Fruit fly (Drosophila melanogaster) whole organism, embryonic: ENCODE results near the gene CG13917.

Source experiments
- CG10654 ChIP-seq: fragments of 200-800 bp; sonication (Bioruptor generic); optimal IDR thresholded peaks from 2 replicates; lab custom pipeline; 2016; ENCODE audit warnings: missing biosample characterization, missing genetic modification characterization
- CG15514 ChIP-seq: fragments of 200-800 bp; sonication (Bioruptor generic); optimal IDR thresholded peaks from 3 replicates; lab custom pipeline; 2017; ENCODE audit warnings: missing biosample characterization, missing genetic modification characterization, mild to moderate bottlenecking, moderate library complexity, missing genetic modification reagents
- CG16779 ChIP-seq: fragments of 200-800 bp; sonication (Bioruptor generic); IDR thresholded peaks from 2 replicates; pipeline ENCODE4 v1.3.6; 2022; ENCODE audit warnings: missing biosample characterization, missing genetic modification characterization
- CG3726 ChIP-seq: fragments of 200-800 bp; sonication (Bioruptor generic); IDR thresholded peaks from 3 replicates; pipeline ENCODE4, ENCODE4 v1.3.6; 2022; ENCODE audit warnings: missing biosample characterization, missing genetic modification characterization
- CG4404 ChIP-seq: fragments of 200-800 bp; sonication (Bioruptor generic); IDR thresholded peaks from 2 replicates; pipeline ENCODE4 v1.3.6; 2022; ENCODE audit warnings: missing biosample characterization, missing genetic modification characterization
- CG7928 ChIP-seq: fragments of 200-800 bp; sonication (Bioruptor generic); optimal IDR thresholded peaks from 2 replicates; lab custom pipeline; 2017; ENCODE audit warnings: missing biosample characterization, mild to moderate bottlenecking, missing genetic modification characterization
- Pdp1 ChIP-seq, 2 experiments: fragments of 200-800 bp; sonication (Bioruptor generic); optimal IDR thresholded peaks; 3 replicates each; lab custom pipeline; 2016; ENCODE audit warnings: missing biosample characterization in 2 of 2, missing genetic modification characterization in 2 of 2, mild to moderate bottlenecking in 1 of 2, moderate library complexity in 1 of 2
- bab2 ChIP-seq: fragments of 200-800 bp; sonication (Bioruptor generic); optimal IDR thresholded peaks from 2 replicates; lab custom pipeline; 2016; ENCODE audit warnings: missing biosample characterization, missing genetic modification characterization
- br ChIP-seq: fragments of >200 bp; optimal IDR thresholded peaks from 2 replicates; lab custom pipeline; 2017
- eve ChIP-seq, 2 experiments: fragments of >200 bp; optimal IDR thresholded peaks; 2 replicates each; lab custom pipeline; 2017; ENCODE audit warnings: missing biosample characterization in 2 of 2, missing genetic modification characterization in 2 of 2
- lov ChIP-seq, 2 experiments: fragments of 200-800 bp in 1 of 2; fragments of >200 bp in 1 of 2; sonication (Bioruptor generic) in 1 of 2; IDR thresholded peaks in 1 of 2; optimal IDR thresholded peaks in 1 of 2; 2 replicates in 1 of 2; 3 replicates in 1 of 2; pipeline versions ENCODE4 v1.3.6 to Lab custom; 2017 to 2022; ENCODE audit warnings: missing biosample characterization in 1 of 2, missing genetic modification characterization in 1 of 2
- repo ChIP-seq: fragments of 200-800 bp; sonication (Bioruptor generic); optimal IDR thresholded peaks from 2 replicates; lab custom pipeline; 2016; ENCODE audit warnings: missing biosample characterization, missing genetic modification characterization
- tin ChIP-seq: fragments of 200-800 bp; sonication (Bioruptor generic); optimal IDR thresholded peaks from 3 replicates; lab custom pipeline; 2016; ENCODE audit warnings: missing biosample characterization, missing genetic modification characterization

DNA sequence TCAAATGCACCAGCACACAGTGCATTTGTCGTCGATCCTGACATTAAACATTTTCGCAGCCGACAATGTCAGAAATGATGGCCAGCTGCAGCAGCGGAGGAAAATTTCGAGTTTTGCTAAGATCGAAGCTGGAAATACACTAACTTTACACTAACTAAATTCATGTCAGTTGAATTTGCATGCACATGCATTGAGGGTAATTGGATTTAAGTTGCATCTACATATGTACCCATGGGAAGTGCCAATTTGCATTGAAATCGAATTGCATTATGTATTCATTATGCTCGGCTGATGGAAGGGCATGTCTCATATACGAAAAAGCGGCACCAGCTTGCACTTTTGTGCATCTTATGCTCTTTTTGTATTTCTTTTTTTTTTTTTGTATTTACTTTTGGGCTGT, 8.3 kb downstream of the CG13917 start:
- TF ChIP-seq CG15514 (GFP tag; lab: Kevin White, UChicago), result no peak
- no peak for TF ChIP-seq br (lab: Kevin White, UChicago)
- TF ChIP-seq lov (optimal IDR thresholded peaks at IDR 0.05; lab: Kevin White, UChicago), result no peak
- no peak for TF ChIP-seq lov (GFP tag; IDR thresholded peaks at IDR 0.05; lab: Robert Waterston, UW)
- no peak for TF ChIP-seq CG16779 (GFP tag; lab: Robert Waterston, UW)
- TF ChIP-seq CG4404 (GFP tag; lab: Robert Waterston, UW), result 0 out of 2 replicates have a peak, but pooled peaks have one; percentile 18
- TF ChIP-seq eve (GFP tag; optimal IDR thresholded peaks at IDR 0.05; lab: Kevin White, UChicago), result no peak
- TF ChIP-seq CG3726, result no peak
- no peak for TF ChIP-seq CG10654 (GFP tag; lab: Kevin White, UChicago)
- peak; percentile 16 for TF ChIP-seq bab2
- no peak for TF ChIP-seq tin (GFP tag; lab: Kevin White, UChicago)
- TF ChIP-seq repo (GFP tag; lab: Kevin White, UChicago), result no peak
- TF ChIP-seq Pdp1 (GFP tag; optimal IDR thresholded peaks at IDR 0.05; lab: Kevin White, UChicago), result no peak
- TF ChIP-seq CG7928 (GFP tag; lab: Kevin White, UChicago), result no peak
